Fruit fly (Drosophila melanogaster) whole organism, embryonic: ENCODE results near the gene Exn.

Experiments used
- CG10274 ChIP-seq: fragments of 200-800 bp; sonication (Bioruptor generic); optimal IDR thresholded peaks from 3 replicates; lab custom pipeline; 2017; ENCODE audit warnings: missing biosample characterization, mild to moderate bottlenecking, missing genetic modification characterization
- CG10321 ChIP-seq: fragments of 200-800 bp; sonication (Bioruptor generic); IDR thresholded peaks from 2 replicates; pipeline ENCODE4 v1.3.6; 2022; ENCODE audit warnings: missing biosample characterization, missing genetic modification characterization
- CG11695 ChIP-seq: fragments of 200-800 bp; sonication (Bioruptor generic); IDR thresholded peaks from 3 replicates; pipeline ENCODE4 v1.3.6; 2022; ENCODE audit warnings: missing biosample characterization, missing genetic modification characterization
- CG12391 ChIP-seq: fragments of 200-800 bp; sonication (Bioruptor generic); optimal IDR thresholded peaks from 3 replicates; lab custom pipeline; 2018; ENCODE audit warnings: missing biosample characterization, mild to moderate bottlenecking, missing genetic modification characterization, moderate library complexity
- CG13287 ChIP-seq: fragments of 200-800 bp; sonication (Bioruptor generic); IDR thresholded peaks from 2 replicates; pipeline ENCODE4 v1.3.6; 2022; ENCODE audit warnings: missing biosample characterization, missing genetic modification characterization; ENCODE audit not compliant: partially characterized antibody
- CG13424 ChIP-seq: fragments of 200-800 bp; sonication (Bioruptor generic); optimal IDR thresholded peaks from 2 replicates; lab custom pipeline; 2019; ENCODE audit warnings: missing biosample characterization, mild to moderate bottlenecking, missing genetic modification characterization, moderate library complexity
- CG1602 ChIP-seq: fragments of 200-800 bp; sonication (Bioruptor generic); optimal IDR thresholded peaks from 3 replicates; lab custom pipeline; 2016; ENCODE audit warnings: missing biosample characterization, missing genetic modification characterization
- CG1603 ChIP-seq: fragments of 200-800 bp; sonication (Bioruptor generic); optimal IDR thresholded peaks from 2 replicates; lab custom pipeline; 2019; ENCODE audit warnings: missing biosample characterization, mild to moderate bottlenecking, missing genetic modification characterization, moderate library complexity
- CG18011 ChIP-seq: fragments of 200-800 bp; sonication (Bioruptor generic); optimal IDR thresholded peaks from 2 replicates; lab custom pipeline; 2017; ENCODE audit warnings: missing biosample characterization, missing genetic modification characterization, mild to moderate bottlenecking, moderate library complexity, missing genotype
- CG2889 ChIP-seq: fragments of 200-800 bp; sonication (Bioruptor generic); IDR thresholded peaks from 3 replicates; pipeline ENCODE4 v1.3.6; 2022; ENCODE audit warnings: missing biosample characterization, missing genetic modification characterization
- CG31224 ChIP-seq: fragments of 200-800 bp; sonication (Bioruptor generic); IDR thresholded peaks from 2 replicates; pipeline ENCODE4 v1.3.6; 2022; ENCODE audit warnings: missing biosample characterization, missing genetic modification characterization
- CG33213 ChIP-seq: fragments of 200-800 bp; sonication (Bioruptor generic); optimal IDR thresholded peaks from 3 replicates; lab custom pipeline; 2016; ENCODE audit warnings: missing biosample characterization, missing genetic modification characterization
- CG42726 ChIP-seq: fragments of 200-800 bp; sonication (Bioruptor generic); IDR thresholded peaks from 2 replicates; pipeline ENCODE4 v1.3.6; 2022; ENCODE audit warnings: missing biosample characterization, missing genetic modification characterization; ENCODE audit not compliant: partially characterized antibody
- CG43689 ChIP-seq: fragments of 200-800 bp; sonication (Bioruptor generic); IDR thresholded peaks from 2 replicates; pipeline ENCODE4 v1.3.6; 2022; ENCODE audit warnings: missing biosample characterization, missing genetic modification characterization
- CG5180 ChIP-seq: fragments of 200-800 bp; sonication (Bioruptor generic); optimal IDR thresholded peaks from 3 replicates; lab custom pipeline; 2017; ENCODE audit warnings: missing biosample characterization, missing genetic modification characterization, mild to moderate bottlenecking, moderate library complexity, missing genetic modification reagents
- CG7271 ChIP-seq: fragments of 200-800 bp; sonication (Bioruptor generic); optimal IDR thresholded peaks from 2 replicates; lab custom pipeline; 2018; ENCODE audit warnings: missing biosample characterization, mild to moderate bottlenecking, missing genetic modification characterization, moderate library complexity
- CG7556 ChIP-seq: fragments of 200-800 bp; sonication (Bioruptor generic); optimal IDR thresholded peaks from 2 replicates; lab custom pipeline; 2017; ENCODE audit warnings: missing biosample characterization, mild to moderate bottlenecking, missing genetic modification characterization
- CG8924 ChIP-seq: fragments of 200-800 bp; optimal IDR thresholded peaks from 3 replicates; lab custom pipeline; 2019; ENCODE audit warnings: missing biosample characterization, mild to moderate bottlenecking, missing genetic modification characterization, moderate library complexity
- D19B ChIP-seq: fragments of 200-800 bp; sonication (Bioruptor generic); optimal IDR thresholded peaks from 2 replicates; lab custom pipeline; 2017; ENCODE audit warnings: missing biosample characterization, mild to moderate bottlenecking, missing genetic modification characterization
- H2.0 ChIP-seq: fragments of 200-800 bp; sonication (Bioruptor generic); IDR thresholded peaks from 2 replicates; pipeline ENCODE4 v1.3.6; 2022; ENCODE audit warnings: missing biosample characterization, missing genetic modification characterization
- MESR4 ChIP-seq: fragments of 200-800 bp; sonication (Bioruptor generic); optimal IDR thresholded peaks from 2 replicates; lab custom pipeline; 2018; ENCODE audit warnings: missing biosample characterization, mild to moderate bottlenecking, missing genetic modification characterization, moderate library complexity
- Nf-YA ChIP-seq: fragments of 200-800 bp; sonication (Bioruptor generic); IDR thresholded peaks from 2 replicates; pipeline ENCODE4 v1.3.6; 2022; ENCODE audit warnings: missing biosample characterization, missing genetic modification characterization
- PHDP ChIP-seq: fragments of 200-800 bp; sonication (Bioruptor generic); optimal IDR thresholded peaks from 3 replicates; lab custom pipeline; 2018; ENCODE audit warnings: missing biosample characterization, mild to moderate bottlenecking, missing genetic modification characterization, moderate library complexity
- Pdp1 ChIP-seq, 2 experiments: fragments of 200-800 bp; sonication (Bioruptor generic); optimal IDR thresholded peaks; 3 replicates each; lab custom pipeline; 2016; ENCODE audit warnings: missing biosample characterization in 2 of 2, missing genetic modification characterization in 2 of 2, mild to moderate bottlenecking in 1 of 2, moderate library complexity in 1 of 2
- TFAM ChIP-seq: fragments of 200-800 bp; sonication (Bioruptor generic); optimal IDR thresholded peaks from 2 replicates; lab custom pipeline; 2017; ENCODE audit warnings: missing biosample characterization, missing genetic modification characterization, inconsistent platforms
- br ChIP-seq: fragments of >200 bp; optimal IDR thresholded peaks from 2 replicates; lab custom pipeline; 2017
- cg ChIP-seq: fragments of 200-800 bp; sonication (Bioruptor generic); optimal IDR thresholded peaks from 3 replicates; lab custom pipeline; 2019; ENCODE audit warnings: missing biosample characterization, mild to moderate bottlenecking, missing genetic modification characterization, moderate library complexity
- dmrt11E ChIP-seq: fragments of 200-800 bp; sonication (Bioruptor generic); optimal IDR thresholded peaks from 3 replicates; lab custom pipeline; 2018; ENCODE audit warnings: missing biosample characterization, mild to moderate bottlenecking, missing genetic modification characterization, moderate library complexity
- emc ChIP-seq: fragments of 200-800 bp; sonication (Bioruptor generic); optimal IDR thresholded peaks from 2 replicates; lab custom pipeline; 2016; ENCODE audit warnings: missing biosample characterization, missing genetic modification characterization
- fru ChIP-seq: fragments of >200 bp; optimal IDR thresholded peaks from 2 replicates; lab custom pipeline; 2017
- gce ChIP-seq: fragments of 200-800 bp; sonication (Bioruptor generic); IDR thresholded peaks from 3 replicates; pipeline ENCODE4 v1.3.6; 2022; ENCODE audit warnings: missing biosample characterization, missing genetic modification characterization
- hkb ChIP-seq, 2 experiments: fragments of 200-800 bp in 1 of 2; fragments of >200 bp in 1 of 2; sonication (Bioruptor generic) in 1 of 2; IDR thresholded peaks in 1 of 2; optimal IDR thresholded peaks in 1 of 2; 2 replicates each; pipeline versions ENCODE4 v1.3.6 to Lab custom; 2017 to 2022; ENCODE audit warnings: missing biosample characterization in 1 of 2, missing genetic modification characterization in 1 of 2
- ind ChIP-seq: fragments of 200-800 bp; sonication (Bioruptor generic); optimal IDR thresholded peaks from 3 replicates; lab custom pipeline; 2016; ENCODE audit warnings: missing biosample characterization, missing genetic modification characterization
- insv ChIP-seq, 2 experiments: fragments of 200-800 bp; sonication (Bioruptor generic); optimal IDR thresholded peaks; 3 replicates each; lab custom pipeline; 2016 to 2018; ENCODE audit warnings: missing biosample characterization in 2 of 2, missing genetic modification characterization in 2 of 2
- kah ChIP-seq: fragments of 200-800 bp; sonication (Bioruptor generic); optimal IDR thresholded peaks from 2 replicates; lab custom pipeline; 2018; ENCODE audit warnings: missing biosample characterization, mild to moderate bottlenecking, missing genetic modification characterization
- klu ChIP-seq: fragments of 200-800 bp; sonication (Bioruptor generic); IDR thresholded peaks from 2 replicates; pipeline ENCODE4 v1.3.6; 2022; ENCODE audit warnings: missing biosample characterization, missing genetic modification characterization
- lilli ChIP-seq: fragments of 200-800 bp; sonication (Bioruptor generic); optimal IDR thresholded peaks from 3 replicates; lab custom pipeline; 2016; ENCODE audit warnings: missing biosample characterization, missing genetic modification characterization
- mam ChIP-seq: fragments of 200-800 bp; sonication (Bioruptor generic); optimal IDR thresholded peaks from 3 replicates; lab custom pipeline; 2016; ENCODE audit warnings: missing biosample characterization, missing genetic modification characterization
- nau ChIP-seq: fragments of 200-800 bp; sonication (Bioruptor generic); optimal IDR thresholded peaks from 3 replicates; lab custom pipeline; 2017; ENCODE audit warnings: missing biosample characterization, mild to moderate bottlenecking, missing genetic modification characterization, missing genetic modification reagents
- nerfin-1 ChIP-seq: fragments of 200-800 bp; sonication (Bioruptor generic); optimal IDR thresholded peaks from 3 replicates; lab custom pipeline; 2019; ENCODE audit warnings: missing biosample characterization, mild to moderate bottlenecking, missing genetic modification characterization, moderate library complexity
- oc ChIP-seq: fragments of 200-800 bp; sonication (Bioruptor generic); optimal IDR thresholded peaks from 2 replicates; lab custom pipeline; 2018; ENCODE audit warnings: missing biosample characterization, mild to moderate bottlenecking, missing genetic modification characterization, moderate library complexity
- p53 ChIP-seq: fragments of 200-800 bp; sonication (Bioruptor generic); optimal IDR thresholded peaks from 2 replicates; lab custom pipeline; 2016; ENCODE audit warnings: missing biosample characterization, missing genetic modification characterization
- phol ChIP-seq: fragments of 200-800 bp; sonication (Bioruptor generic); optimal IDR thresholded peaks from 3 replicates; lab custom pipeline; 2018; ENCODE audit warnings: missing biosample characterization, mild to moderate bottlenecking, missing genetic modification characterization, moderate library complexity
- ro ChIP-seq: fragments of 200-800 bp; sonication (Bioruptor generic); IDR thresholded peaks from 2 replicates; pipeline ENCODE4 v1.3.6; 2022; ENCODE audit warnings: missing biosample characterization, missing genetic modification characterization
- tap ChIP-seq: fragments of 200-800 bp; optimal IDR thresholded peaks from 3 replicates; lab custom pipeline; 2019; ENCODE audit warnings: missing biosample characterization, mild to moderate bottlenecking, missing genetic modification characterization, moderate library complexity
- tna ChIP-seq: fragments of 200-800 bp; sonication (Bioruptor generic); IDR thresholded peaks from 2 replicates; pipeline ENCODE4 v1.3.6; 2022; ENCODE audit warnings: missing biosample characterization, missing genetic modification characterization; ENCODE audit not compliant: partially characterized antibody
- unpg ChIP-seq: fragments of 200-800 bp; sonication (Bioruptor generic); optimal IDR thresholded peaks from 3 replicates; lab custom pipeline; 2018; ENCODE audit warnings: missing biosample characterization, mild to moderate bottlenecking, missing genetic modification characterization, moderate library complexity
- zfh1 ChIP-seq: fragments of 200-800 bp; sonication (Bioruptor generic); IDR thresholded peaks from 3 replicates; pipeline ENCODE4 v1.3.6; 2022; ENCODE audit warnings: missing biosample characterization, missing genetic modification characterization

The Exn gene

DNA sequence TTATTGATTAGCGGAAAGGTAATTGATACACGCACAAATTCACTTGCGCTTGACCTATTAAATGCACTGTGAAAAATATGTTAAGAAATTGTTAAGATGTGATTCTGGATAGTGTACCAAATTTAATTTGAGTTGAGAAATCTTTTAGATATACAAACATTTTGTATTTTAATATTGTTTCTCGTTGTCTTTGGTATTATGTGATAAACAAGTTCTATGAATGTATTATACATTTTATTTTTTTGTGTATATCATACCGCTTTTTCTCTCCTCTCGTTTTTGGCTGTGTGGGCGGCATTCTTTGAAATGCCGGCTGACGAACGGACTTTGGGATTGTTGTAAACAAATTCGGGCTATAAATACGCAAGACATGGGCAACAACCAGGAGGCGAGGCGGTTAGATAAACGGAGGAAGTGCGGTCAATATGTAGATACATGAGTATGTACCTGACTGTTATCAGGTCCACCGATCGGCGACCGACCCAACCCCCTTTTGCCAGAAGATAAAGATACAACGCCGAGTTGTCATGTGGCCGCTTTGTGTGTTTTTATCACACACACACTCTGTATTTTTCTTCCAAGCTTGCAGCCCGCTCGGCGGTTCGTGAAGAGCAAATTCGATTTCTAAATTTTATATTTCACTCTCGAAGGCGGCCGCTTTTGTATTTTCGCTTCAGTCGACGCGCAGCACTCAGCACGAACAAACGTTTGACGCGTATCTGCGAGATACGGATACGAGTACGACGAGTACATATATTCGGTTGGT is 12.9 kb upstream of the Exn start (continued):
- peak; percentile 38 for TF ChIP-seq CG5180 (GFP tag; lab: Kevin White, UChicago)
- TF ChIP-seq ro (GFP tag; lab: Robert Waterston, UW): no peak
- peak; percentile 61 for TF ChIP-seq CG1602
- no peak for TF ChIP-seq CG1603 (tag; lab: Kevin White, UChicago)
- TF ChIP-seq Pdp1 (GFP tag; optimal IDR thresholded peaks at IDR 0.05; lab: Kevin White, UChicago): peak; percentile 24 to 38
- TF ChIP-seq CG31224 (GFP tag; lab: Robert Waterston, UW): peak; percentile 54
- peak; percentile 73 for TF ChIP-seq unpg (GFP tag; lab: Kevin White, UChicago)
- TF ChIP-seq CG7556: peak; percentile 50
- TF ChIP-seq Nf-YA (GFP tag; lab: Robert Waterston, UW): peak; percentile 57; the same call in 1 of the 2 replicates
- peak; percentile 62 for TF ChIP-seq mam
- TF ChIP-seq tap (tag; lab: Kevin White, UChicago): peak; percentile 75
- peak; percentile 85 for TF ChIP-seq PHDP (tag; lab: Kevin White, UChicago)
- peak; percentile 61 for TF ChIP-seq phol (tag; lab: Kevin White, UChicago)
- TF ChIP-seq gce: 0 out of 3 replicates have a peak, but pooled peaks have one; percentile 40
- peak; percentile 74 for TF ChIP-seq zfh1
- TF ChIP-seq nau: peak; percentile 38
- no peak for TF ChIP-seq tna (GFP tag; lab: Robert Waterston, UW)
- TF ChIP-seq CG10321 (GFP tag; lab: Robert Waterston, UW): no peak
- TF ChIP-seq CG10274: no peak
- no peak for TF ChIP-seq fru (lab: Kevin White, UChicago)
- TF ChIP-seq CG7271: no peak
- TF ChIP-seq dmrt11E (tag; lab: Kevin White, UChicago): peak; percentile 38
- no peak for TF ChIP-seq emc
- TF ChIP-seq p53: no peak
- TF ChIP-seq br (lab: Kevin White, UChicago): no peak
- peak; percentile 37 for TF ChIP-seq CG18011 (GFP tag; lab: Kevin White, UChicago)
- no peak; the same call in 1 of the 2 replicates for TF ChIP-seq klu (GFP tag; lab: Robert Waterston, UW)
- TF ChIP-seq CG13287 (GFP tag; lab: Robert Waterston, UW): 0 out of 2 replicates have a peak, but pooled peaks have one; percentile 55
- peak; percentile 42; the same call in 1 of the 2 replicates for TF ChIP-seq H2.0 (GFP tag; lab: Robert Waterston, UW)
- no peak for TF ChIP-seq nerfin-1 (tag; lab: Kevin White, UChicago)
- no peak for TF ChIP-seq hkb (optimal IDR thresholded peaks at IDR 0.05; lab: Kevin White, UChicago)
- TF ChIP-seq hkb (GFP tag; IDR thresholded peaks at IDR 0.05; lab: Robert Waterston, UW): peak; percentile 79
- TF ChIP-seq oc (tag; lab: Kevin White, UChicago): peak; percentile 64
- 0 out of 3 replicates have a peak, but pooled peaks have one; percentile 37 for TF ChIP-seq CG2889 (GFP tag; lab: Robert Waterston, UW)
- no peak for TF ChIP-seq CG42726 (GFP tag; lab: Robert Waterston, UW)
- no peak for TF ChIP-seq insv (GFP tag; optimal IDR thresholded peaks at IDR 0.05; lab: Kevin White, UChicago)
- peak; percentile 82 for TF ChIP-seq CG12391 (tag; lab: Kevin White, UChicago)
- TF ChIP-seq CG43689 (GFP tag; lab: Robert Waterston, UW): no peak
- TF ChIP-seq cg: peak; percentile 20
- peak; percentile 85 for TF ChIP-seq CG8924 (tag; lab: Kevin White, UChicago)
- TF ChIP-seq CG33213 (GFP tag; lab: Kevin White, UChicago): no peak
- peak; percentile 80 for TF ChIP-seq CG13424 (tag; lab: Kevin White, UChicago)
- TF ChIP-seq CG11695 (GFP tag; lab: Robert Waterston, UW): peak; percentile 73; the same call in 2 of the 3 replicates
- no peak for TF ChIP-seq TFAM (GFP tag; lab: Kevin White, UChicago)
- peak; percentile 33 for TF ChIP-seq D19B (GFP tag; lab: Kevin White, UChicago)
- TF ChIP-seq lilli: peak; percentile 53
- TF ChIP-seq kah (GFP tag; lab: Kevin White, UChicago): peak; percentile 51
- TF ChIP-seq ind: peak; percentile 52
- no peak for TF ChIP-seq MESR4
